7 fruit fly cellular contexts compared by ENCODE assay signal in genomic region chr3R:10614006-10614895, dm6.
A peak's percentile ranks its signal among the peaks of the same experiment; 100 is the strongest.
TF ChIP-seq lines count a peak whose summit lies in the region.

No protein-coding gene starts in this region.

- TF ChIP-seq CTCF in S2 (optimal IDR thresholded peaks at IDR 0.05; lab: Kevin White, UChicago), result peak; percentile 34 to 72
- TF ChIP-seq CTCF in whole organism, embryonic (GFP tag; optimal IDR thresholded peaks at IDR 0.05; lab: Kevin White, UChicago), result no peak

TF ChIP-seq in whole organism, 6 proteins besides CTCF, POLR2A, EP300 and RAD21:
- TF ChIP-seq Dll (optimal IDR thresholded peaks at IDR 0.05; lab: Kevin White, UChicago) (peak; percentile 75), EcR (GFP tag; optimal IDR thresholded peaks at IDR 0.05; lab: Kevin White, UChicago) (no peak), CG8478 (optimal IDR thresholded peaks at IDR 0.05; lab: Kevin White, UChicago) (peak; percentile 97)

TF ChIP-seq in whole organism, adult, 20 proteins besides CTCF, POLR2A, EP300 and RAD21:
- TF ChIP-seq CG11617 (GFP tag; optimal IDR thresholded peaks at IDR 0.05; lab: Kevin White, UChicago) (peak; percentile 11), toe (GFP tag; optimal IDR thresholded peaks at IDR 0.05; lab: Kevin White, UChicago) (no peak), CG7045 (GFP tag; optimal IDR thresholded peaks at IDR 0.05; lab: Kevin White, UChicago) (peak; percentile 3), pad (GFP tag; optimal IDR thresholded peaks at IDR 0.05; lab: Kevin White, UChicago) (peak; percentile 98)
TF ChIP-seq in whole organism, adult: peak in this region for 3.

TF ChIP-seq in whole organism, embryonic, 481 proteins besides CTCF, POLR2A, EP300 and RAD21 (continues in another document):
- TF ChIP-seq CG12155 (GFP tag; optimal IDR thresholded peaks at IDR 0.05; lab: Kevin White, UChicago), result no peak
- TF ChIP-seq stwl (tag; optimal IDR thresholded peaks at IDR 0.05; lab: Kevin White, UChicago), result peak; percentile 29
- TF ChIP-seq prd (optimal IDR thresholded peaks at IDR 0.05; lab: Kevin White, UChicago), result no peak
- TF ChIP-seq prd (GFP tag; IDR thresholded peaks at IDR 0.05; lab: Robert Waterston, UW), result no peak
- no peak for TF ChIP-seq Dad (GFP tag; optimal IDR thresholded peaks at IDR 0.05; lab: Kevin White, UChicago)
- TF ChIP-seq CG18476 (GFP tag; optimal IDR thresholded peaks at IDR 0.05; lab: Kevin White, UChicago), result no peak
- no peak for TF ChIP-seq CG11085 (GFP tag; IDR thresholded peaks at IDR 0.05; lab: Robert Waterston, UW)
- TF ChIP-seq org-1 (GFP tag; optimal IDR thresholded peaks at IDR 0.05; lab: Kevin White, UChicago), result no peak
- no peak for TF ChIP-seq Meics (GFP tag; optimal IDR thresholded peaks at IDR 0.05; lab: Kevin White, UChicago)
- peak in 1 of 2 experiments; percentile 16 for TF ChIP-seq crp (GFP tag; optimal IDR thresholded peaks at IDR 0.05; lab: Kevin White, UChicago)
- TF ChIP-seq D19B (GFP tag; optimal IDR thresholded peaks at IDR 0.05; lab: Kevin White, UChicago), result no peak
- peak; percentile 27 for TF ChIP-seq lab (GFP tag; optimal IDR thresholded peaks at IDR 0.05; lab: Kevin White, UChicago)
- no peak for TF ChIP-seq CG3726 (GFP tag; IDR thresholded peaks at IDR 0.05; lab: Robert Waterston, UW)
- TF ChIP-seq CG3407 (GFP tag; optimal IDR thresholded peaks at IDR 0.05; lab: Kevin White, UChicago), result no peak
- no peak for TF ChIP-seq CG12104 (GFP tag; optimal IDR thresholded peaks at IDR 0.05; lab: Kevin White, UChicago)
- peak; percentile 55 for TF ChIP-seq gcm (GFP tag; optimal IDR thresholded peaks at IDR 0.05; lab: Kevin White, UChicago)
- TF ChIP-seq CG2712 (tag; optimal IDR thresholded peaks at IDR 0.05; lab: Kevin White, UChicago), result peak; percentile 29
- TF ChIP-seq CG4282 (GFP tag; optimal IDR thresholded peaks at IDR 0.05; lab: Kevin White, UChicago), result no peak
- TF ChIP-seq fd64A (GFP tag; optimal IDR thresholded peaks at IDR 0.05; lab: Kevin White, UChicago), result no peak
- TF ChIP-seq cwo (GFP tag; optimal IDR thresholded peaks at IDR 0.05; lab: Kevin White, UChicago), result no peak
- TF ChIP-seq NFAT (GFP tag; IDR thresholded peaks at IDR 0.05; lab: Robert Waterston, UW), result no peak
- TF ChIP-seq PHDP (tag; optimal IDR thresholded peaks at IDR 0.05; lab: Kevin White, UChicago), result no peak

TF ChIP-seq in whole organism, prepupa, 60 proteins besides CTCF, POLR2A, EP300 and RAD21 (continues in another document):
- TF ChIP-seq cyc (GFP tag; optimal IDR thresholded peaks at IDR 0.05; lab: Kevin White, UChicago) (no peak), eg (GFP tag; IDR thresholded peaks at IDR 0.05; lab: Robert Waterston, UW) (peak; percentile 30), Eip93F (GFP tag; optimal IDR thresholded peaks at IDR 0.05; lab: Kevin White, UChicago) (no peak), Eip78C (GFP tag; lab: Kevin White, UChicago) (peak; percentile 56), Lpt (GFP tag; optimal IDR thresholded peaks at IDR 0.05; lab: Kevin White, UChicago) (peak; percentile 28), Sox14 (GFP tag; optimal IDR thresholded peaks at IDR 0.05; lab: Kevin White, UChicago) (peak; percentile 17), CG3919 (GFP tag; optimal IDR thresholded peaks at IDR 0.05; lab: Kevin White, UChicago) (peak; percentile 34), salr (GFP tag; optimal IDR thresholded peaks at IDR 0.05; lab: Kevin White, UChicago) (peak in 1 of 2 experiments; percentile 43), Met (GFP tag; optimal IDR thresholded peaks at IDR 0.05; lab: Kevin White, UChicago) (peak; percentile 22), CG15336 (GFP tag; IDR thresholded peaks at IDR 0.05; lab: Robert Waterston, UW) (no peak), net (GFP tag; optimal IDR thresholded peaks at IDR 0.05; lab: Kevin White, UChicago) (peak; percentile 41), CG11902 (GFP tag; optimal IDR thresholded peaks at IDR 0.05; lab: Kevin White, UChicago) (no peak), CG9139 (GFP tag; optimal IDR thresholded peaks at IDR 0.05; lab: Kevin White, UChicago) (peak; percentile 28), CG1621 (tag; optimal IDR thresholded peaks at IDR 0.05; lab: Kevin White, UChicago) (peak; percentile 42), fkh (GFP tag; optimal IDR thresholded peaks at IDR 0.05; lab: Kevin White, UChicago) (peak; percentile 55), topi (GFP tag; optimal IDR thresholded peaks at IDR 0.05; lab: Kevin White, UChicago) (peak; percentile 11), CG7368 (GFP tag; optimal IDR thresholded peaks at IDR 0.05; lab: Kevin White, UChicago) (peak; percentile 29), ss (GFP tag; optimal IDR thresholded peaks at IDR 0.05; lab: Kevin White, UChicago) (peak in 1 of 2 experiments; percentile 17), Smox (GFP tag; optimal IDR thresholded peaks at IDR 0.05; lab: Kevin White, UChicago) (peak; percentile 7), CG6163 (GFP tag; IDR thresholded peaks at IDR 0.05; lab: Robert Waterston, UW) (peak; percentile 38; the same call in 1 of the 3 replicates), dsx (GFP tag; optimal IDR thresholded peaks at IDR 0.05; lab: Kevin White, UChicago; ENCODE audit: poor library complexity, severe bottlenecking) (peak; percentile 79)

TF ChIP-seq in whole organism, pupa, 21 proteins besides CTCF, POLR2A, EP300 and RAD21:
- TF ChIP-seq gl (tag; optimal IDR thresholded peaks at IDR 0.05; lab: Kevin White, UChicago) (peak; percentile 50), CG32121 (GFP tag; IDR thresholded peaks at IDR 0.05; lab: Robert Waterston, UW) (peak; percentile 23; the same call in 1 of the 2 replicates), EcR (GFP tag; optimal IDR thresholded peaks at IDR 0.05; lab: Kevin White, UChicago) (peak; percentile 30), Pif1B (GFP tag; optimal IDR thresholded peaks at IDR 0.05; lab: Kevin White, UChicago) (peak; percentile 21), CG9948 (tag; optimal IDR thresholded peaks at IDR 0.05; lab: Kevin White, UChicago) (no peak), CG8159 (tag; optimal IDR thresholded peaks at IDR 0.05; lab: Kevin White, UChicago) (peak; percentile 7), fd96Ca (GFP tag; IDR thresholded peaks at IDR 0.05; lab: Robert Waterston, UW) (peak; percentile 20; the same call in 1 of the 3 replicates), rn (GFP tag; IDR thresholded peaks at IDR 0.05; lab: Robert Waterston, UW) (no peak)

TF ChIP-seq in whole organism, wandering third instar larva, 38 proteins besides CTCF, POLR2A, EP300 and RAD21:
- TF ChIP-seq Hr78 (GFP tag; optimal IDR thresholded peaks at IDR 0.05; lab: Kevin White, UChicago) (no peak), dmrt93B (GFP tag; optimal IDR thresholded peaks at IDR 0.05; lab: Kevin White, UChicago) (no peak), Hr83 (GFP tag; optimal IDR thresholded peaks at IDR 0.05; lab: Kevin White, UChicago; ENCODE audit: poor library complexity, severe bottlenecking) (no peak), Hnf4 (GFP tag; optimal IDR thresholded peaks at IDR 0.05; lab: Kevin White, UChicago) (peak; percentile 41), tai (GFP tag; optimal IDR thresholded peaks at IDR 0.05; lab: Kevin White, UChicago) (no peak), N (GFP tag; optimal IDR thresholded peaks at IDR 0.05; lab: Kevin White, UChicago) (peak; percentile 11), Mio (GFP tag; optimal IDR thresholded peaks at IDR 0.05; lab: Kevin White, UChicago) (no peak), h (GFP tag; optimal IDR thresholded peaks at IDR 0.05; lab: Kevin White, UChicago) (peak; percentile 63), lola (GFP tag; optimal IDR thresholded peaks at IDR 0.05; lab: Kevin White, UChicago) (no peak), Jra (GFP tag; optimal IDR thresholded peaks at IDR 0.05; lab: Kevin White, UChicago) (no peak), foxo (GFP tag; optimal IDR thresholded peaks at IDR 0.05; lab: Kevin White, UChicago) (peak in 1 of 2 experiments; percentile 10), Rel (GFP tag; optimal IDR thresholded peaks at IDR 0.05; lab: Kevin White, UChicago) (no peak), Rel (tag; optimal IDR thresholded peaks at IDR 0.05; lab: Kevin White, UChicago) (peak; percentile 13), dl (GFP tag; optimal IDR thresholded peaks at IDR 0.05; lab: Kevin White, UChicago; ENCODE audit: insufficient read depth in 1 of 2, partially characterized antibody in 2 of 2) (peak in 1 of 2 experiments; percentile 55), Myc (optimal IDR thresholded peaks at IDR 0.05; lab: Kevin White, UChicago) (no peak), CG32264 (GFP tag; optimal IDR thresholded peaks at IDR 0.05; lab: Kevin White, UChicago) (no peak), GATAd (GFP tag; optimal IDR thresholded peaks at IDR 0.05; lab: Kevin White, UChicago) (no peak), pan (optimal IDR thresholded peaks at IDR 0.05; lab: Kevin White, UChicago) (no peak), Vsx2 (GFP tag; optimal IDR thresholded peaks at IDR 0.05; lab: Kevin White, UChicago; ENCODE audit: partially characterized antibody) (peak; percentile 76), Dfd (GFP tag; optimal IDR thresholded peaks at IDR 0.05; lab: Kevin White, UChicago) (no peak), psq (GFP tag; optimal IDR thresholded peaks at IDR 0.05; lab: Kevin White, UChicago) (peak; percentile 6), ey (GFP tag; optimal IDR thresholded peaks at IDR 0.05; lab: Kevin White, UChicago) (no peak), usp (GFP tag; optimal IDR thresholded peaks at IDR 0.05; lab: Kevin White, UChicago) (no peak), rgr (GFP tag; optimal IDR thresholded peaks at IDR 0.05; lab: Kevin White, UChicago) (no peak), Dif (GFP tag; optimal IDR thresholded peaks at IDR 0.05; lab: Kevin White, UChicago; ENCODE audit: partially characterized antibody) (peak; percentile 85), fru (GFP tag; optimal IDR thresholded peaks at IDR 0.05; lab: Kevin White, UChicago) (no peak), Sp1 (GFP tag; optimal IDR thresholded peaks at IDR 0.05; lab: Kevin White, UChicago) (peak; percentile 18), CrebA (GFP tag; optimal IDR thresholded peaks at IDR 0.05; lab: Kevin White, UChicago; ENCODE audit: borderline replicate concordance) (no peak), jim (GFP tag; optimal IDR thresholded peaks at IDR 0.05; lab: Kevin White, UChicago) (no peak), br (GFP tag; optimal IDR thresholded peaks at IDR 0.05; lab: Kevin White, UChicago) (peak; percentile 21), Abd-B (GFP tag; optimal IDR thresholded peaks at IDR 0.05; lab: Kevin White, UChicago) (no peak), dsf (GFP tag; optimal IDR thresholded peaks at IDR 0.05; lab: Kevin White, UChicago; ENCODE audit: borderline replicate concordance) (no peak), brk (GFP tag; optimal IDR thresholded peaks at IDR 0.05; lab: Kevin White, UChicago) (peak; percentile 39), sage (GFP tag; optimal IDR thresholded peaks at IDR 0.05; lab: Kevin White, UChicago) (no peak)
